Fruit fly (Drosophila melanogaster) Kc167 (cell line): ENCODE measurements around the gene Lint-O.

ENCODE experiments used
- Myc ChIP-seq: fragments of >200 bp; optimal IDR thresholded peaks from 2 replicates; lab custom pipeline; 2017; ENCODE audit warnings: missing external identifiers
- Sin3A ChIP-seq: fragments of >200 bp; optimal IDR thresholded peaks from 2 replicates; lab custom pipeline; 2018; ENCODE audit warnings: missing external identifiers
- h ChIP-seq: fragments of >200 bp; optimal IDR thresholded peaks from 3 replicates; lab custom pipeline; 2018; ENCODE audit warnings: missing external identifiers
- insv ChIP-seq: fragments of >200 bp; optimal IDR thresholded peaks from 3 replicates; lab custom pipeline; 2018; ENCODE audit warnings: missing external identifiers
- psq ChIP-seq: fragments of >200 bp; optimal IDR thresholded peaks from 2 replicates; lab custom pipeline; 2017; ENCODE audit warnings: missing external identifiers
- ttk ChIP-seq: sonication (Bioruptor generic); optimal IDR thresholded peaks from 2 replicates; lab custom pipeline; 2017; ENCODE audit warnings: missing external identifiers

dm6 chrX:2742067-2742466, 43.6 kb downstream of the Lint-O start:
- TF ChIP-seq ttk (lab: Kevin White, UChicago) (no peak), insv (lab: Kevin White, UChicago) (no peak), psq (lab: Kevin White, UChicago) (no peak), Myc (no peak), h (lab: Kevin White, UChicago) (no peak), Sin3A (lab: Kevin White, UChicago) (no peak)
